Fruit fly (Drosophila melanogaster) whole organism, adult: ENCODE measurements around the gene CG18301.

Source experiments
- CG14711 ChIP-seq: fragments of 200-800 bp; sonication (Bioruptor generic); optimal IDR thresholded peaks from 2 replicates; lab custom pipeline; 2018; ENCODE audit warnings: missing biosample characterization, mild to moderate bottlenecking, missing genetic modification characterization, moderate library complexity
- CG33017 ChIP-seq: fragments of 200-800 bp; sonication (Bioruptor generic); optimal IDR thresholded peaks from 2 replicates; lab custom pipeline; 2018; ENCODE audit warnings: missing biosample characterization, mild to moderate bottlenecking, missing genetic modification characterization, moderate library complexity
- CG5204 ChIP-seq: fragments of 200-800 bp; sonication (Bioruptor generic); optimal IDR thresholded peaks from 2 replicates; lab custom pipeline; 2016; ENCODE audit warnings: missing biosample characterization, missing genetic modification characterization
- CG7101 ChIP-seq: fragments of 200-800 bp; sonication (Bioruptor generic); optimal IDR thresholded peaks from 2 replicates; lab custom pipeline; 2018; ENCODE audit warnings: missing biosample characterization, mild to moderate bottlenecking, missing genetic modification characterization, moderate library complexity
- Crg-1 ChIP-seq: fragments of 200-800 bp; sonication (Bioruptor generic); optimal IDR thresholded peaks from 2 replicates; lab custom pipeline; 2016; ENCODE audit warnings: missing biosample characterization, missing genetic modification characterization
- bab1 ChIP-seq: fragments of 200-800 bp; sonication (Bioruptor generic); optimal IDR thresholded peaks from 3 replicates; lab custom pipeline; 2019; ENCODE audit warnings: missing biosample characterization, mild to moderate bottlenecking, missing genetic modification characterization, moderate library complexity
- cnc ChIP-seq, 2 experiments: fragments of >200 bp; optimal IDR thresholded peaks; 2 replicates each; lab custom pipeline; 2017
- kay ChIP-seq: fragments of 200-800 bp; sonication (Bioruptor generic); peaks from one replicate; lab custom pipeline; 2016; ENCODE audit warnings: missing biosample characterization, missing genetic modification characterization, borderline replicate concordance
- ovo ChIP-seq: fragments of 200-800 bp; sonication (Bioruptor generic); optimal IDR thresholded peaks from 2 replicates; lab custom pipeline; 2016; ENCODE audit warnings: missing biosample characterization, missing genetic modification characterization
- pad ChIP-seq: fragments of 200-800 bp; sonication (Bioruptor generic); optimal IDR thresholded peaks from 3 replicates; lab custom pipeline; 2017; ENCODE audit warnings: missing biosample characterization, missing genetic modification characterization, mild to moderate bottlenecking, moderate library complexity, missing genetic modification reagents
- tj ChIP-seq: fragments of 200-800 bp; sonication (Bioruptor generic); optimal IDR thresholded peaks from 3 replicates; lab custom pipeline; 2017; ENCODE audit warnings: missing biosample characterization, mild to moderate bottlenecking, missing genetic modification characterization, moderate library complexity

DNA sequence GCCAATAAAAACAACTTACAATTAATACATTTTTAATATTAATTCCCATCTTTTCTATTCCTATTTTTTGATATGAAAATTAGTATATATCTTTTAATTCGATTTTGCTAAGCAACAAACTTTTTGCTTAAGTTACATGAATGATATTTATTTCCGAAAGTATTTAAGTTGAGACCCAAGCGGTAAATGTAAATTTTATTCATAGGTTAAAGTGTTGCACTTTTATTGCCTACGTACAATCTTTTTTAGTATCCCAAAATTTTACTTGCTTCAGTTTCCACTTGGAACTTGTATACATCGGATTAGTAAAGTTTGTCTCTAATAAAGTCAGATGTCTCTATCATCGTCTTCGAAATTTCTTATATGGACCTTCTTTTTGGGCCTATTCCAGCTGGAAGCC lies at the start of gene CG18301:
- TF ChIP-seq CG14711 (tag; lab: Kevin White, UChicago): no peak
- TF ChIP-seq CG7101 (tag; lab: Kevin White, UChicago): no peak
- no peak for TF ChIP-seq tj
- no peak for TF ChIP-seq kay (GFP tag; lab: Kevin White, UChicago)
- TF ChIP-seq CG5204 (GFP tag; lab: Kevin White, UChicago): no peak
- TF ChIP-seq Crg-1 (GFP tag; lab: Kevin White, UChicago): no peak
- no peak for TF ChIP-seq CG33017 (tag; lab: Kevin White, UChicago)
- no peak for TF ChIP-seq cnc (optimal IDR thresholded peaks at IDR 0.05; lab: Kevin White, UChicago)
- no peak for TF ChIP-seq bab1 (GFP tag; lab: Kevin White, UChicago)
- no peak for TF ChIP-seq ovo (GFP tag; lab: Kevin White, UChicago)
- TF ChIP-seq pad (GFP tag; lab: Kevin White, UChicago): no peak
